Fruit fly (Drosophila melanogaster): ENCODE results near the gene DIP-iota.

Gene DIP-iota

DNA sequence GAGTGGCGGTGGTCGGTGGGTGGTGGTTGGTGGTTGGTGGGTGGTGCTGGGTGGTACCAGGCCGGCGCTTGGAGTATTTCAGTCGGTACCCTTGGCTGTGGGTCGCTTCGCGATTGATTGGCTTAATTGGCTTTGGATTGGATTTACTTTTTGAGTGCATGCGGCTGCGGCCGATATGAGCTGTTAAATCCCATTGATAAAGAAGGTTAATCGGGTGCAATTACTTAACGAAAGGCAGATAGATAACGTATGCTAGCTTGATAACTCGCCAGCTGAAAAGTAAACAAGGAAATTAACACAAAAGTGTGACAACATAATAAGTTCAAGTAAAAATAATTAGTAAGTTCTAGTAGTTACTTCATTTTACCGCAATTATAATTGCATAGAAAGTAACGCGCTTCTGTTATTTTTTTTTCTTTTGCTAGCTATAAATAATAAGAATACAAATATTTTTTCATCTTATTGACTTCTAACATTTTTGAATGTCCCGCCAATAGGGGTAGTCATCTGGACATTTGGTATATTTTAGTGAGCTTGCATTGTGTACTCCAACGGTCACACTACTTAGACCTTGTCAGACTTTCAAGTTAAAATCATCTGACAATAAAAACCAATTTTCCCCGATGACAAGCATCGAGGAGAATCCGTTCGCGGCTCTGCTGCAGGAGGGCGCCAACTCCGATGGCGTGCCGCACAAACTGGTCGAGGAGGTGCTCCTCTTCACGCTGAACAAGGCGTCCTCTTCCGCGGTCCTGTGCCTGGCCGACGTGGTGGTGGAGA, 36.7 kb upstream of the DIP-iota start, which contains the start of the genes CG31636 and Ube4A (continued):
- TF ChIP-seq trem (tag; optimal IDR thresholded peaks at IDR 0.05) (peak; percentile 10), stwl (tag; optimal IDR thresholded peaks at IDR 0.05) (peak; percentile 42), CG4617 (GFP tag; optimal IDR thresholded peaks at IDR 0.05; ENCODE audit: borderline replicate concordance) (peak; percentile 88), CG13287 (GFP tag; IDR thresholded peaks at IDR 0.05; ENCODE audit: partially characterized antibody) (0 out of 2 replicates have a peak, but pooled peaks have one; percentile 19), CG10267 (tag; optimal IDR thresholded peaks at IDR 0.05) (peak; percentile 22), crol (GFP tag; IDR thresholded peaks at IDR 0.05) (no peak), bigmax (GFP tag; optimal IDR thresholded peaks at IDR 0.05) (no peak), CG10654 (GFP tag; optimal IDR thresholded peaks at IDR 0.05) (no peak), lbe (GFP tag; optimal IDR thresholded peaks at IDR 0.05) (no peak), YL-1 (GFP tag; optimal IDR thresholded peaks at IDR 0.05) (peak; percentile 30), mirr (GFP tag; optimal IDR thresholded peaks at IDR 0.05) (no peak), E2f2 (GFP tag; IDR thresholded peaks at IDR 0.05) (peak; percentile 94), MBD-R2 (GFP tag; IDR thresholded peaks at IDR 0.05) (peak; percentile 66), sob (GFP tag; IDR thresholded peaks at IDR 0.05) (no peak)

DNA sequence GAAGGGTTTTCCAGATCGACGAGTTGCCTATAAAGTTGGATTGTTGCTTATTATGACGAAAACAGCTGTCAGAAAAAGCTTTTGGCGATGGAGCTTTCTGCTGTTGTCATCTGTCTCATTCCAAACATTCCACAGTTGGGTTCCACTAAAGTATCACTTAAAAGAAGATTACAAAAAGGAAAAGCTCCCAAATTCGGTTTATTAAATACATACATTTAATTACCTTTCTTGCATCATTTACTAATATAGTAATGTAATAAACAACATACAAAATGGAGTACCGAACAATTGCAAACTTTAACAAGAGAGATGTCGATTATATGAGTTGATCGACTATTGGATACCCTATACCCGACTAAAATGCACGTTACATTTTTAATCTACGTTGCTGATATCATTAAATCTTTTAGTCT, 34.8 kb upstream of the DIP-iota start, which contains the start of gene CG31633:
CG31633 (minus strand) TSS at position 58 of the 413 bp plus-strand sequence.
- TF ChIP-seq grau (tag; optimal IDR thresholded peaks at IDR 0.05) (no peak), Hr78 (GFP tag; optimal IDR thresholded peaks at IDR 0.05) (no peak), NC2β (GFP tag; optimal IDR thresholded peaks at IDR 0.05) (no peak), nom (GFP tag; optimal IDR thresholded peaks at IDR 0.05) (no peak), Hmr (GFP tag; optimal IDR thresholded peaks at IDR 0.05) (no peak), fd102C (GFP tag; optimal IDR thresholded peaks at IDR 0.05) (no peak), Mad (GFP tag; optimal IDR thresholded peaks at IDR 0.05) (no peak), CG6791 (GFP tag; IDR thresholded peaks at IDR 0.05; ENCODE audit: partially characterized antibody) (peak; percentile 72; the same call in 2 of the 3 replicates), gcm (GFP tag; optimal IDR thresholded peaks at IDR 0.05) (no peak), CG12659 (GFP tag; optimal IDR thresholded peaks at IDR 0.05) (no peak), zen2 (GFP tag; IDR thresholded peaks at IDR 0.05; ENCODE audit: partially characterized antibody) (peak; percentile 53; the same call in 2 of the 3 replicates), usp (GFP tag; optimal IDR thresholded peaks at IDR 0.05) (no peak), Dip3 (GFP tag; optimal IDR thresholded peaks at IDR 0.05) (no peak), h (optimal IDR thresholded peaks at IDR 0.05) (no peak), ftz-f1 (GFP tag; optimal IDR thresholded peaks at IDR 0.05) (no peak), sim (GFP tag; IDR thresholded peaks at IDR 0.05) (no peak), ci (GFP tag; IDR thresholded peaks at IDR 0.05) (no peak), CG12942 (GFP tag; optimal IDR thresholded peaks at IDR 0.05) (no peak), hbn (GFP tag; IDR thresholded peaks at IDR 0.05; ENCODE audit: partially characterized antibody) (peak; percentile 56; the same call in 1 of the 2 replicates), CG12236 (GFP tag; optimal IDR thresholded peaks at IDR 0.05) (no peak), shn (GFP tag; optimal IDR thresholded peaks at IDR 0.05) (no peak), seq (GFP tag; IDR thresholded peaks at IDR 0.05) (no peak), row (GFP tag; IDR thresholded peaks at IDR 0.05) (0 out of 3 replicates have a peak, but pooled peaks have one; percentile 15), B-H1 (GFP tag; IDR thresholded peaks at IDR 0.05) (no peak), mld (GFP tag; IDR thresholded peaks at IDR 0.05; ENCODE audit: partially characterized antibody) (peak; percentile 77), Stat92E (GFP tag; optimal IDR thresholded peaks at IDR 0.05) (no peak), CG5953 (GFP tag; IDR thresholded peaks at IDR 0.05) (no peak), CG8944 (GFP tag; optimal IDR thresholded peaks at IDR 0.05) (no peak), crp (GFP tag; optimal IDR thresholded peaks at IDR 0.05) (peak in 1 of 2 experiments; percentile 79), CG34224 (GFP tag; IDR thresholded peaks at IDR 0.05; ENCODE audit: partially characterized antibody) (peak; percentile 91), CG4707 (GFP tag; optimal IDR thresholded peaks at IDR 0.05) (no peak), CG7963 (GFP tag; IDR thresholded peaks at IDR 0.05; ENCODE audit: partially characterized antibody) (peak; percentile 82), tap (tag; optimal IDR thresholded peaks at IDR 0.05) (no peak), CG10274 (GFP tag; optimal IDR thresholded peaks at IDR 0.05) (no peak)
